Fruit fly (Drosophila melanogaster): ENCODE measurements around the gene cyc.

Gene cyc

dm6 chr3L:19817807-19818531 is 2.2 kb upstream of the cyc start, which contains the start of the genes Fibp and Deaf1 (continued):
- TF ChIP-seq CG18599 (GFP tag; optimal IDR thresholded peaks at IDR 0.05) (peak; percentile 74), CG9609 (GFP tag; optimal IDR thresholded peaks at IDR 0.05) (peak; percentile 84), bcd (GFP tag; optimal IDR thresholded peaks at IDR 0.05) (peak; percentile 68), trem (tag; optimal IDR thresholded peaks at IDR 0.05) (peak; percentile 67), maf-S (GFP tag; optimal IDR thresholded peaks at IDR 0.05) (peak; percentile 73), Dad (GFP tag; optimal IDR thresholded peaks at IDR 0.05) (peak; percentile 79), ftz-f1 (GFP tag; optimal IDR thresholded peaks at IDR 0.05) (no peak), Lhr (GFP tag; optimal IDR thresholded peaks at IDR 0.05) (peak; percentile 68), HLHmδ (GFP tag; optimal IDR thresholded peaks at IDR 0.05) (no peak), Xrp1 (GFP tag; IDR thresholded peaks at IDR 0.05) (peak; percentile 61; the same call in 1 of the 2 replicates), CG17186 (GFP tag; optimal IDR thresholded peaks at IDR 0.05) (peak; percentile 58), knrl (GFP tag; IDR thresholded peaks at IDR 0.05; ENCODE audit: partially characterized antibody) (peak; percentile 99), NC2α (GFP tag; optimal IDR thresholded peaks at IDR 0.05) (peak; percentile 40), tap (tag; optimal IDR thresholded peaks at IDR 0.05) (no peak), CG11093 (GFP tag; IDR thresholded peaks at IDR 0.05) (peak; percentile 62; the same call in 2 of the 3 replicates), vfl (GFP tag; optimal IDR thresholded peaks at IDR 0.05) (peak; percentile 79), Abd-B (GFP tag; optimal IDR thresholded peaks at IDR 0.05) (peak; percentile 87), Eip74EF (GFP tag; optimal IDR thresholded peaks at IDR 0.05) (peak in 1 of 2 experiments; percentile 3), CG7786 (GFP tag; optimal IDR thresholded peaks at IDR 0.05) (peak; percentile 78), dmrt99B (tag; optimal IDR thresholded peaks at IDR 0.05) (no peak), CG32532 (GFP tag; IDR thresholded peaks at IDR 0.05) (peak; percentile 82), cg (GFP tag; optimal IDR thresholded peaks at IDR 0.05) (no peak), HLH3B (GFP tag; IDR thresholded peaks at IDR 0.05) (0 out of 2 replicates have a peak, but pooled peaks have one; percentile 41), BtbVII (GFP tag; optimal IDR thresholded peaks at IDR 0.05) (peak; percentile 34), CG4707 (GFP tag; optimal IDR thresholded peaks at IDR 0.05) (no peak), CG9215 (GFP tag; IDR thresholded peaks at IDR 0.05) (peak; percentile 75), z (GFP tag; IDR thresholded peaks at IDR 0.05) (no peak), exex (tag; optimal IDR thresholded peaks at IDR 0.05) (peak; percentile 42), fru (optimal IDR thresholded peaks at IDR 0.05) (no peak), CG18262 (tag; optimal IDR thresholded peaks at IDR 0.05) (peak; percentile 81), CG30431 (GFP tag; optimal IDR thresholded peaks at IDR 0.05) (peak; percentile 46), CG9437 (GFP tag; optimal IDR thresholded peaks at IDR 0.05) (peak; percentile 66), stwl (tag; optimal IDR thresholded peaks at IDR 0.05) (peak; percentile 48), CG11247 (GFP tag; IDR thresholded peaks at IDR 0.05) (peak; percentile 58; the same call in 1 of the 2 replicates), gsb (GFP tag; IDR thresholded peaks at IDR 0.05) (no peak), tgo (GFP tag; IDR thresholded peaks at IDR 0.05) (peak; percentile 64; the same call in 2 of the 3 replicates), ci (GFP tag; IDR thresholded peaks at IDR 0.05) (peak; percentile 34; the same call in 1 of the 3 replicates), gce (GFP tag; IDR thresholded peaks at IDR 0.05) (no peak; the same call in 2 of the 3 replicates), CG6654 (GFP tag; optimal IDR thresholded peaks at IDR 0.05) (peak; percentile 11), CG8281 (tag; optimal IDR thresholded peaks at IDR 0.05) (peak; percentile 41), CG12104 (GFP tag; optimal IDR thresholded peaks at IDR 0.05) (peak; percentile 74), toy (GFP tag; IDR thresholded peaks at IDR 0.05) (no peak), CG11085 (GFP tag; IDR thresholded peaks at IDR 0.05) (peak; percentile 62), org-1 (GFP tag; optimal IDR thresholded peaks at IDR 0.05) (no peak), NK7.1 (GFP tag; optimal IDR thresholded peaks at IDR 0.05) (peak; percentile 57), CG1602 (GFP tag; optimal IDR thresholded peaks at IDR 0.05) (peak; percentile 83), CG7357 (GFP tag; IDR thresholded peaks at IDR 0.05) (peak; percentile 34; the same call in 1 of the 3 replicates), CG12071 (GFP tag; optimal IDR thresholded peaks at IDR 0.05) (no peak), CG12769 (tag; optimal IDR thresholded peaks at IDR 0.05) (peak; percentile 47)
